Worm (Caenorhabditis elegans) whole organism, L3 larva: Measurements from ENCODE around the gene hil-3.

ENCODE experiments used
- ceh-28 ChIP-seq: fragments of 150-350 bp; optimal IDR thresholded peaks from 2 replicates; lab custom pipeline; 2014; ENCODE audit warnings: missing biosample characterization, missing genetic modification reagents, missing genetic modification characterization
- egl-27 ChIP-seq: sonication (generic microtip); optimal IDR thresholded peaks from 4 replicates; lab custom pipeline; 2017; ENCODE audit warnings: missing biosample characterization, missing genetic modification reagents, missing genetic modification characterization
- elt-2 ChIP-seq: sonication (generic microtip); optimal IDR thresholded peaks from 2 replicates; lab custom pipeline; 2016; ENCODE audit warnings: missing genetic modification reagents, mild to moderate bottlenecking, missing genetic modification characterization, missing compliant biosample characterization
- elt-3 ChIP-seq, 3 experiments: fragments of 150-350 bp in 1 of 3; sonication (generic microtip) in 2 of 3; optimal IDR thresholded peaks; 2 replicates in 2 of 3; 4 replicates in 1 of 3; lab custom pipeline; 2014 to 2017; ENCODE audit warnings: missing biosample characterization in 3 of 3, missing genetic modification characterization in 3 of 3
- fkh-10 ChIP-seq: sonication (generic microtip); optimal IDR thresholded peaks from 2 replicates; lab custom pipeline; 2017; ENCODE audit warnings: missing biosample characterization, missing genetic modification reagents, missing genetic modification characterization
- fos-1 ChIP-seq: fragments of 150-350 bp; optimal IDR thresholded peaks from 2 replicates; lab custom pipeline; 2014; ENCODE audit warnings: missing biosample characterization, missing genetic modification characterization
- nfya-1 ChIP-seq: sonication (generic microtip); optimal IDR thresholded peaks from 2 replicates; lab custom pipeline; 2017; ENCODE audit warnings: missing genetic modification characterization, mild to moderate bottlenecking, missing compliant biosample characterization, antibody characterized with exemption, moderate library complexity; ENCODE audit not compliant: insufficient read depth
- nhr-11 ChIP-seq: fragments of 150-350 bp; optimal IDR thresholded peaks from 2 replicates; lab custom pipeline; 2014; ENCODE audit warnings: missing biosample characterization, missing genetic modification characterization
- nhr-12 ChIP-seq: fragments of 150-350 bp; optimal IDR thresholded peaks from 2 replicates; lab custom pipeline; 2014; ENCODE audit warnings: missing biosample characterization, missing genetic modification characterization
- pha-4 ChIP-seq: fragments of 150-350 bp; optimal IDR thresholded peaks from 2 replicates; lab custom pipeline; 2014; ENCODE audit warnings: missing biosample characterization, missing genetic modification reagents, missing genetic modification characterization
- snpc-4 ChIP-seq: fragments of 150-350 bp; optimal IDR thresholded peaks from 2 replicates; lab custom pipeline; 2014; ENCODE audit warnings: missing biosample characterization, missing genetic modification characterization
- tbx-2 ChIP-seq: sonication (generic microtip); optimal IDR thresholded peaks from 2 replicates; lab custom pipeline; 2016; ENCODE audit warnings: mild to moderate bottlenecking, missing genetic modification characterization, missing compliant biosample characterization
- unc-39 ChIP-seq: sonication (generic microtip); optimal IDR thresholded peaks from 4 replicates; lab custom pipeline; 2017; ENCODE audit warnings: missing biosample characterization, missing genetic modification characterization
- unc-62 ChIP-seq: fragments of 150-350 bp; sonication (generic microtip); optimal IDR thresholded peaks from 4 replicates; lab custom pipeline; 2014; ENCODE audit warnings: missing biosample characterization, missing genetic modification reagents, missing genetic modification characterization

- TF ChIP-seq snpc-4 (tag; lab: Kevin White, UChicago), result no peak
- TF ChIP-seq fkh-10 (GFP tag; lab: Kevin White, UChicago), result no peak
- TF ChIP-seq fos-1 (tag; lab: Kevin White, UChicago), result no peak
- no peak for TF ChIP-seq unc-39 (tag; lab: Kevin White, UChicago)
- TF ChIP-seq nhr-12, result no peak
- no peak for TF ChIP-seq elt-3 (tag; optimal IDR thresholded peaks at IDR 0.05; lab: Kevin White, UChicago)
- TF ChIP-seq egl-27 (tag; lab: Kevin White, UChicago), result no peak
- no peak for TF ChIP-seq nfya-1 (tag; lab: Kevin White, UChicago)
- peak; percentile 4 for TF ChIP-seq pha-4 (tag; lab: Kevin White, UChicago)
- TF ChIP-seq nhr-11 (tag; lab: Kevin White, UChicago), result no peak
- TF ChIP-seq ceh-28 (tag; lab: Kevin White, UChicago), result peak; percentile 16
- no peak for TF ChIP-seq tbx-2 (tag; lab: Kevin White, UChicago)
- peak; percentile 56 for TF ChIP-seq elt-2 (tag; lab: Kevin White, UChicago)
- no peak for TF ChIP-seq unc-62
These were observed 34.2 kb downstream of the hil-3 start for ce11 chrX:8193213-8193612.
